Fruit fly (Drosophila melanogaster) whole organism, adult: Measurements from ENCODE around the gene CG5418.

Source experiments
- CG1620 ChIP-seq: fragments of 200-800 bp; sonication (Bioruptor generic); optimal IDR thresholded peaks from 2 replicates; lab custom pipeline; 2016; ENCODE audit warnings: missing biosample characterization, missing genetic modification characterization
- CG7101 ChIP-seq: fragments of 200-800 bp; sonication (Bioruptor generic); optimal IDR thresholded peaks from 2 replicates; lab custom pipeline; 2018; ENCODE audit warnings: missing biosample characterization, mild to moderate bottlenecking, missing genetic modification characterization, moderate library complexity
- Clk ChIP-seq: fragments of 200-800 bp; sonication (Bioruptor generic); optimal IDR thresholded peaks from 2 replicates; lab custom pipeline; 2017; ENCODE audit warnings: missing biosample characterization, missing genetic modification characterization
- bab1 ChIP-seq: fragments of 200-800 bp; sonication (Bioruptor generic); optimal IDR thresholded peaks from 3 replicates; lab custom pipeline; 2019; ENCODE audit warnings: missing biosample characterization, mild to moderate bottlenecking, missing genetic modification characterization, moderate library complexity
- cic ChIP-seq: fragments of 200-800 bp; sonication (Bioruptor generic); optimal IDR thresholded peaks from 2 replicates; lab custom pipeline; 2017; ENCODE audit warnings: missing biosample characterization, mild to moderate bottlenecking, missing genetic modification characterization, moderate library complexity
- kay ChIP-seq: fragments of 200-800 bp; sonication (Bioruptor generic); peaks from one replicate; lab custom pipeline; 2016; ENCODE audit warnings: missing biosample characterization, missing genetic modification characterization, borderline replicate concordance
- ovo ChIP-seq: fragments of 200-800 bp; sonication (Bioruptor generic); optimal IDR thresholded peaks from 2 replicates; lab custom pipeline; 2016; ENCODE audit warnings: missing biosample characterization, missing genetic modification characterization
- tj ChIP-seq: fragments of 200-800 bp; sonication (Bioruptor generic); optimal IDR thresholded peaks from 3 replicates; lab custom pipeline; 2017; ENCODE audit warnings: missing biosample characterization, mild to moderate bottlenecking, missing genetic modification characterization, moderate library complexity

DNA sequence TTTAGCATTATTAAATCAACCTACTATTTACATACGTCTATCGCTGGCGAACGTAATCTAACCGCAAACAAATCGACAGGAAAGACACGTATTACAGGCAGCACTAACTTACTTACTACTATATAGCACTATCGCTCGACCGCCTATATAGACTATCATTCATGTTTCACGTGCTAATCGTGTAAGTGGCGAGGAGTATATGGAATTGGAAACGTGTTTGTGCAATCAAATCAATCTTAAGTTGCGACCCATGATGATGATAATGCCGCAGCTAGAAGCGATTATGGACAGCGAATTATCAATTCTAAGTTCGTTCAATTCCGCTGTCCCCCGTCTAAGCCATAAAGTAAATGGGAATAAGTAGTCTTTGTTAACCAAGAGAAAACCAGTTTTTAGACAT, 34.8 kb upstream of the CG5418 start:
- TF ChIP-seq tj (GFP tag; lab: Kevin White, UChicago) (no peak), ovo (GFP tag; lab: Kevin White, UChicago) (no peak), bab1 (no peak), kay (GFP tag; lab: Kevin White, UChicago) (peak; percentile 82), CG1620 (GFP tag; lab: Kevin White, UChicago) (no peak), cic (GFP tag; lab: Kevin White, UChicago) (peak; percentile 24), Clk (GFP tag; lab: Kevin White, UChicago) (no peak), CG7101 (tag; lab: Kevin White, UChicago) (no peak)
